Worm (Caenorhabditis elegans) whole organism, early embryonic: ENCODE measurements around the gene unc-6.
"Not testable (repeated sequence)": the region's sequence is repeated elsewhere in the genome, so short reads cannot be mapped to it uniquely, and the experiment has no call there.

Source experiments
- B0310.2 ChIP-seq: sonication (generic microtip); optimal IDR thresholded peaks from 2 replicates; lab custom pipeline; 2016; ENCODE audit warnings: mild to moderate bottlenecking, missing genetic modification characterization, missing compliant biosample characterization
- F13C5.2 ChIP-seq: sonication (generic microtip); optimal IDR thresholded peaks from 2 replicates; lab custom pipeline; 2017; ENCODE audit warnings: mild to moderate bottlenecking, missing genetic modification characterization, inconsistent platforms, missing compliant biosample characterization
- aly-1 ChIP-seq: sonication (generic microtip); optimal IDR thresholded peaks from 2 replicates; lab custom pipeline; 2016; ENCODE audit warnings: missing genetic modification characterization, missing compliant biosample characterization
- ama-1 ChIP-seq: fragments of 150-350 bp; optimal IDR thresholded peaks from 2 replicates; lab custom pipeline; 2014
- ceh-13 ChIP-seq: fragments of 200-800 bp; sonication (Bioruptor generic); optimal IDR thresholded peaks from 2 replicates; lab custom pipeline; 2018; ENCODE audit warnings: mild to moderate bottlenecking, missing genetic modification characterization, missing compliant biosample characterization
- ceh-36 ChIP-seq: sonication (generic microtip); optimal IDR thresholded peaks from 2 replicates; lab custom pipeline; 2016; ENCODE audit warnings: missing genetic modification characterization, inconsistent platforms, missing compliant biosample characterization
- ets-7 ChIP-seq: sonication (generic microtip); optimal IDR thresholded peaks from 2 replicates; lab custom pipeline; 2016; ENCODE audit warnings: missing genotype, missing genetic modification characterization, missing compliant biosample characterization
- flt-1 ChIP-seq: fragments of 200-800 bp; sonication (Bioruptor generic); IDR thresholded peaks from 2 replicates; pipeline ENCODE4 v1.3.6; 2022; ENCODE audit warnings: missing genetic modification characterization, missing compliant biosample characterization
- hmbx-1 ChIP-seq: sonication (generic microtip); optimal IDR thresholded peaks from 2 replicates; lab custom pipeline; 2016; ENCODE audit warnings: mild to moderate bottlenecking, missing genetic modification characterization, missing compliant biosample characterization
- hmg-4 ChIP-seq: fragments of 200-800 bp; sonication (Bioruptor generic); optimal IDR thresholded peaks from 2 replicates; lab custom pipeline; 2018; ENCODE audit warnings: mild to moderate bottlenecking, missing genetic modification characterization, missing compliant biosample characterization
- hnd-1 ChIP-seq: sonication (generic microtip); optimal IDR thresholded peaks from 2 replicates; lab custom pipeline; 2016; ENCODE audit warnings: missing genetic modification characterization, missing compliant biosample characterization
- pes-1 ChIP-seq: fragments of 200-800 bp; sonication (Bioruptor generic); IDR thresholded peaks from 2 replicates; pipeline ENCODE4 v1.3.6; 2022; ENCODE audit warnings: missing genetic modification reagents, missing genetic modification characterization, missing compliant biosample characterization
- scrt-1 ChIP-seq: fragments of 200-800 bp; sonication (Bioruptor generic); IDR thresholded peaks from 2 replicates; pipeline ENCODE4 v1.3.6; 2022; ENCODE audit warnings: missing genetic modification characterization, missing compliant biosample characterization
- sea-1 ChIP-seq: fragments of 200-800 bp; sonication (Bioruptor generic); conservative IDR thresholded peaks from 2 replicates; pipeline ENCODE4 v1.3.6; 2022; ENCODE audit warnings: missing genetic modification characterization, missing compliant biosample characterization
- tbx-11 ChIP-seq: fragments of 200-800 bp; sonication (Bioruptor generic); IDR thresholded peaks from 2 replicates; pipeline ENCODE4 v1.3.6; 2022; ENCODE audit warnings: missing genetic modification characterization, missing compliant biosample characterization
- tbx-37 ChIP-seq: fragments of 200-800 bp; sonication (Bioruptor generic); conservative IDR thresholded peaks from 2 replicates; pipeline ENCODE4 v1.3.6; 2022; ENCODE audit warnings: missing genetic modification reagents, missing genetic modification characterization, missing compliant biosample characterization
- tra-4 ChIP-seq: sonication (generic microtip); optimal IDR thresholded peaks from 2 replicates; lab custom pipeline; 2017; ENCODE audit warnings: missing genetic modification characterization, missing compliant biosample characterization

Gene unc-6

ce11 chrX:6875273-6875672, 14.2 kb upstream of the unc-6 start:
- TF ChIP-seq sea-1 (no peak), ama-1 (lab: Kevin White, UChicago) (no peak), tra-4 (no peak), F13C5.2 (no peak), aly-1 (tag; lab: Kevin White, UChicago) (no peak), ceh-13 (GFP tag; lab: Kevin White, UChicago) (no peak), pes-1 (GFP tag; lab: Robert Waterston, UW) (no peak), flt-1 (GFP tag; lab: Robert Waterston, UW) (no peak), ets-7 (tag; lab: Kevin White, UChicago) (no peak), ceh-36 (tag; lab: Kevin White, UChicago) (no peak), hmg-4 (GFP tag; lab: Kevin White, UChicago) (no peak), B0310.2 (tag; lab: Kevin White, UChicago) (no peak), hmbx-1 (tag; lab: Kevin White, UChicago) (no peak), tbx-37 (GFP tag; lab: Robert Waterston, UW) (no peak)

- TF ChIP-seq hnd-1 (no peak), aly-1 (tag; lab: Kevin White, UChicago) (no peak), ama-1 (lab: Kevin White, UChicago) (no peak), tra-4 (no peak), F13C5.2 (no peak), B0310.2 (tag; lab: Kevin White, UChicago) (no peak), ets-7 (tag; lab: Kevin White, UChicago) (no peak), flt-1 (GFP tag; lab: Robert Waterston, UW) (no peak), pes-1 (GFP tag; lab: Robert Waterston, UW) (no peak)
Measured at ce11 chrX:6877436-6877835, 12.0 kb upstream of the unc-6 start, which contains the start of gene col-173. col-173 (minus strand) TSS chrX:6877536.

- TF ChIP-seq ceh-36 (tag; lab: Kevin White, UChicago); pes-1 (GFP tag; lab: Robert Waterston, UW); tra-4: not testable (repeated sequence)
Measured at ce11 chrX:6881795-6882194, 7.7 kb upstream of the unc-6 start, which contains the start of gene F41C6.6. F41C6.6 (minus strand) TSS chrX:6881895.

ce11 chrX:6884439-6884838, 5.0 kb upstream of the unc-6 start:
- TF ChIP-seq tra-4 = no peak
- no peak for TF ChIP-seq ceh-13 (GFP tag; lab: Kevin White, UChicago)
- no peak for TF ChIP-seq scrt-1 (GFP tag; lab: Robert Waterston, UW)
- TF ChIP-seq pes-1 (GFP tag; lab: Robert Waterston, UW) = no peak
- no peak for TF ChIP-seq tbx-37 (GFP tag; lab: Robert Waterston, UW)
- no peak for TF ChIP-seq flt-1 (GFP tag; lab: Robert Waterston, UW)
- TF ChIP-seq hmg-4 (GFP tag; lab: Kevin White, UChicago) = no peak

ce11 chrX:6885227-6885853, 4.1 kb upstream of the unc-6 start, which contains the start of gene F41C6.7:
F41C6.7 (minus strand) TSS chrX:6885277.
- no peak for TF ChIP-seq tbx-11 (GFP tag; lab: Robert Waterston, UW)
- no peak for TF ChIP-seq scrt-1 (GFP tag; lab: Robert Waterston, UW)

- TF ChIP-seq flt-1 (GFP tag; lab: Robert Waterston, UW) (no peak), ets-7 (tag; lab: Kevin White, UChicago) (no peak), F13C5.2 (no peak), hmbx-1 (tag; lab: Kevin White, UChicago) (no peak)
Measured at ce11 chrX:6888208-6888607, 1.3 kb upstream of the unc-6 start.

ce11 chrX:6893074-6893473, 3.6 kb downstream of the unc-6 start:
- TF ChIP-seq flt-1 (GFP tag; lab: Robert Waterston, UW) (no peak), F13C5.2 (no peak), hmg-4 (GFP tag; lab: Kevin White, UChicago) (no peak), tbx-11 (GFP tag; lab: Robert Waterston, UW) (no peak), hmbx-1 (tag; lab: Kevin White, UChicago) (no peak), aly-1 (tag; lab: Kevin White, UChicago) (no peak), ceh-36 (tag; lab: Kevin White, UChicago) (no peak), tra-4 (no peak)

- TF ChIP-seq tra-4 (no peak), flt-1 (GFP tag; lab: Robert Waterston, UW) (no peak), tbx-37 (GFP tag; lab: Robert Waterston, UW) (no peak), ceh-36 (tag; lab: Kevin White, UChicago) (no peak), ets-7 (tag; lab: Kevin White, UChicago) (no peak), scrt-1 (GFP tag; lab: Robert Waterston, UW) (no peak), pes-1 (GFP tag; lab: Robert Waterston, UW) (no peak), hmbx-1 (tag; lab: Kevin White, UChicago) (no peak), aly-1 (tag; lab: Kevin White, UChicago) (no peak)
Measured at ce11 chrX:6894104-6894503, 4.6 kb downstream of the unc-6 start.

ce11 chrX:6899848-6900247, 10.4 kb downstream of the unc-6 start, which contains the start of gene F14B8.4:
F14B8.4 (minus strand) TSS chrX:6899948.
- no peak for TF ChIP-seq aly-1 (tag; lab: Kevin White, UChicago)
- TF ChIP-seq ceh-13 (GFP tag; lab: Kevin White, UChicago) = no peak
- no peak for TF ChIP-seq ets-7 (tag; lab: Kevin White, UChicago)
- TF ChIP-seq hmbx-1 (tag; lab: Kevin White, UChicago) = no peak
- TF ChIP-seq hmg-4 (GFP tag; lab: Kevin White, UChicago) = no peak
- TF ChIP-seq tra-4 = no peak
- TF ChIP-seq sea-1 = no peak
- no peak for TF ChIP-seq tbx-37 (GFP tag; lab: Robert Waterston, UW)
- no peak for TF ChIP-seq hnd-1
- TF ChIP-seq pes-1 (GFP tag; lab: Robert Waterston, UW) = no peak
